Worm (Caenorhabditis elegans) whole organism, young adult: Measurements from ENCODE around the gene ecps-2.

ENCODE experiments used
- B0261.1 ChIP-seq: sonication (generic microtip); optimal IDR thresholded peaks from 2 replicates; lab custom pipeline; 2016; ENCODE audit warnings: mild to moderate bottlenecking, missing genetic modification characterization, moderate library complexity, missing compliant biosample characterization
- D2030.7 ChIP-seq: fragments of 200-800 bp; sonication (Bioruptor generic); IDR thresholded peaks from 2 replicates; pipeline ENCODE4 v1.3.6; 2022; ENCODE audit warnings: missing genetic modification reagents, missing genetic modification characterization, missing compliant biosample characterization
- F10E7.11 ChIP-seq: sonication (generic microtip); optimal IDR thresholded peaks from 2 replicates; lab custom pipeline; 2017; ENCODE audit warnings: mild to moderate bottlenecking, missing genetic modification characterization, moderate library complexity, missing compliant biosample characterization
- F22D6.2 ChIP-seq: sonication (generic microtip); optimal IDR thresholded peaks from 2 replicates; lab custom pipeline; 2016; ENCODE audit warnings: mild to moderate bottlenecking, missing genetic modification characterization, missing compliant biosample characterization
- F23B12.7 ChIP-seq: sonication (generic microtip); optimal IDR thresholded peaks from 2 replicates; lab custom pipeline; 2017; ENCODE audit warnings: missing genetic modification characterization, mild to moderate bottlenecking, missing compliant biosample characterization, antibody characterized with exemption, moderate library complexity; ENCODE audit not compliant: insufficient read depth
- F37B4.10 ChIP-seq: fragments of 200-800 bp; sonication (Bioruptor generic); IDR thresholded peaks from 2 replicates; pipeline ENCODE4 v1.3.6; 2022; ENCODE audit warnings: missing genetic modification characterization, missing compliant biosample characterization
- F52B5.7 ChIP-seq: sonication (generic microtip); optimal IDR thresholded peaks from 2 replicates; lab custom pipeline; 2016; ENCODE audit warnings: mild to moderate bottlenecking, missing genetic modification characterization, missing compliant biosample characterization
- F57A8.1 ChIP-seq: fragments of 200-800 bp; sonication (Bioruptor generic); optimal IDR thresholded peaks from 2 replicates; lab custom pipeline; 2018; ENCODE audit warnings: mild to moderate bottlenecking, missing genetic modification characterization, moderate library complexity, missing compliant biosample characterization
- Y53G8AR.9 ChIP-seq: fragments of 200-800 bp; sonication (Bioruptor generic); conservative IDR thresholded peaks from 2 replicates; pipeline ENCODE4 v1.3.6; 2022; ENCODE audit warnings: missing genetic modification reagents, missing genetic modification characterization, missing compliant biosample characterization
- Y95B8A.8 ChIP-seq: fragments of 200-800 bp; sonication (Bioruptor generic); IDR thresholded peaks from 2 replicates; pipeline ENCODE4 v1.3.6; 2022; ENCODE audit warnings: missing genetic modification reagents, missing genetic modification characterization, missing compliant biosample characterization
- ZK185.1 ChIP-seq: sonication (generic microtip); optimal IDR thresholded peaks from 2 replicates; lab custom pipeline; 2016; ENCODE audit warnings: mild to moderate bottlenecking, missing genetic modification characterization, missing compliant biosample characterization; ENCODE audit not compliant: poor library complexity, severe bottlenecking
- aptf-3 ChIP-seq: fragments of 200-800 bp; sonication (Bioruptor generic); IDR thresholded peaks from 2 replicates; pipeline ENCODE4 v1.3.6; 2022; ENCODE audit warnings: missing genetic modification characterization, missing compliant biosample characterization
- athp-1 ChIP-seq: sonication (generic microtip); optimal IDR thresholded peaks from 2 replicates; lab custom pipeline; 2017; ENCODE audit warnings: mild to moderate bottlenecking, missing genetic modification characterization, missing compliant biosample characterization
- bed-2 ChIP-seq: fragments of 200-800 bp; sonication (Bioruptor generic); IDR thresholded peaks from 2 replicates; pipeline ENCODE4 v1.3.6; 2022; ENCODE audit warnings: missing genetic modification reagents, missing genetic modification characterization, missing compliant biosample characterization
- ceh-100 ChIP-seq: fragments of 200-800 bp; sonication (Bioruptor generic); IDR thresholded peaks from 2 replicates; pipeline ENCODE4 v1.3.6; 2022; ENCODE audit warnings: missing genetic modification reagents, missing genetic modification characterization, missing compliant biosample characterization
- die-1 ChIP-seq: sonication (generic microtip); optimal IDR thresholded peaks from 2 replicates; lab custom pipeline; 2016; ENCODE audit warnings: missing genotype, mild to moderate bottlenecking, missing genetic modification characterization, missing compliant biosample characterization
- dox-1 ChIP-seq: fragments of 200-800 bp; sonication (Bioruptor generic); IDR thresholded peaks from 2 replicates; pipeline ENCODE4 v1.3.6; 2022; ENCODE audit warnings: missing genetic modification reagents, missing genetic modification characterization, missing compliant biosample characterization
- dpff-1 ChIP-seq: sonication (generic microtip); optimal IDR thresholded peaks from 2 replicates; lab custom pipeline; 2017; ENCODE audit warnings: mild to moderate bottlenecking, missing genetic modification characterization, missing compliant biosample characterization
- ekl-4 ChIP-seq: fragments of 200-800 bp; sonication (Bioruptor generic); IDR thresholded peaks from 2 replicates; pipeline ENCODE4 v1.3.6; 2022; ENCODE audit warnings: missing genetic modification reagents, missing genetic modification characterization, missing compliant biosample characterization
- him-1 ChIP-seq: sonication (generic microtip); optimal IDR thresholded peaks from 2 replicates; lab custom pipeline; 2016; ENCODE audit warnings: missing genotype, missing genetic modification reagents, missing genetic modification characterization, missing compliant biosample characterization
- hsf-1 ChIP-seq: fragments of 200-800 bp; sonication (Bioruptor generic); IDR thresholded peaks from 2 replicates; pipeline ENCODE4 v1.3.6; 2022; ENCODE audit warnings: missing genetic modification reagents, missing genetic modification characterization, missing compliant biosample characterization
- mxl-1 ChIP-seq: sonication (generic microtip); optimal IDR thresholded peaks from 2 replicates; lab custom pipeline; 2016; ENCODE audit warnings: missing genetic modification characterization, missing compliant biosample characterization
- nfya-2 ChIP-seq: fragments of 200-800 bp; sonication (Bioruptor generic); IDR thresholded peaks from 2 replicates; pipeline ENCODE4 v1.3.6; 2022; ENCODE audit warnings: missing genetic modification reagents, missing genetic modification characterization, missing compliant biosample characterization
- nhr-179 ChIP-seq: sonication (generic microtip); optimal IDR thresholded peaks from 2 replicates; lab custom pipeline; 2016; ENCODE audit warnings: mild to moderate bottlenecking, missing genetic modification characterization, missing compliant biosample characterization
- nhr-27 ChIP-seq: fragments of 200-800 bp; sonication (Bioruptor generic); optimal IDR thresholded peaks from 2 replicates; lab custom pipeline; 2018; ENCODE audit warnings: mild to moderate bottlenecking, missing genetic modification characterization, moderate library complexity, missing compliant biosample characterization
- nhr-80 ChIP-seq: sonication (generic microtip); optimal IDR thresholded peaks from 2 replicates; lab custom pipeline; 2016; ENCODE audit warnings: missing genetic modification characterization, missing compliant biosample characterization
- pha-4 ChIP-seq: fragments of 150-350 bp; sonication (generic microtip); optimal IDR thresholded peaks from 2 replicates; lab custom pipeline; 2014; ENCODE audit warnings: missing biosample characterization, missing genetic modification reagents, missing genetic modification characterization
- rec-8 ChIP-seq, 2 experiments: sonication (generic microtip); optimal IDR thresholded peaks; 2 replicates each; lab custom pipeline; 2016; ENCODE audit warnings: mild to moderate bottlenecking in 2 of 2, missing genetic modification characterization in 2 of 2, missing genetic modification reagents in 2 of 2, missing genotype in 2 of 2, missing biosample characterization in 1 of 2, missing compliant biosample characterization in 1 of 2, moderate library complexity in 1 of 2
- repo-1 ChIP-seq: sonication (generic microtip); optimal IDR thresholded peaks from 2 replicates; lab custom pipeline; 2017; ENCODE audit warnings: mild to moderate bottlenecking, missing genetic modification characterization, missing compliant biosample characterization
- snpc-3.4 ChIP-seq: sonication (generic microtip); optimal IDR thresholded peaks from 2 replicates; lab custom pipeline; 2017; ENCODE audit warnings: missing genetic modification characterization, mild to moderate bottlenecking, missing compliant biosample characterization, antibody characterized with exemption, moderate library complexity, missing genotype, missing genetic modification reagents
- snpc-4 ChIP-seq, 5 experiments: fragments of 150-350 bp in 1 of 5; sonication (generic microtip) in 4 of 5; optimal IDR thresholded peaks; 2 replicates each; lab custom pipeline; 2014 to 2018; ENCODE audit warnings: missing genetic modification characterization in 5 of 5, missing biosample characterization in 3 of 5, antibody characterized with exemption in 2 of 5, mild to moderate bottlenecking in 2 of 5, missing compliant biosample characterization in 2 of 5, missing genotype in 2 of 5, moderate library complexity in 2 of 5, missing genetic modification reagents in 1 of 5
- tbp1 ChIP-seq: fragments of 200-800 bp; sonication (Bioruptor generic); optimal IDR thresholded peaks from 2 replicates; lab custom pipeline; 2018; ENCODE audit warnings: mild to moderate bottlenecking, missing genetic modification characterization, missing compliant biosample characterization
- tlf-1 ChIP-seq: fragments of 200-800 bp; sonication (Bioruptor generic); optimal IDR thresholded peaks from 2 replicates; lab custom pipeline; 2018; ENCODE audit warnings: mild to moderate bottlenecking, missing genetic modification characterization, missing compliant biosample characterization
- unc-130 ChIP-seq: sonication (generic microtip); optimal IDR thresholded peaks from 2 replicates; lab custom pipeline; 2016; ENCODE audit warnings: missing genetic modification reagents, missing genetic modification characterization, missing compliant biosample characterization
- unc-62 ChIP-seq: fragments of 150-350 bp; optimal IDR thresholded peaks from 2 replicates; lab custom pipeline; 2014; ENCODE audit warnings: missing biosample characterization, missing genetic modification reagents, missing genetic modification characterization
- xnd-1 ChIP-seq: sonication (generic microtip); optimal IDR thresholded peaks from 2 replicates; lab custom pipeline; 2016; ENCODE audit warnings: missing genotype, missing genetic modification reagents, missing genetic modification characterization, missing compliant biosample characterization
- zim-3 ChIP-seq: sonication (generic microtip); optimal IDR thresholded peaks from 2 replicates; lab custom pipeline; 2017; ENCODE audit warnings: mild to moderate bottlenecking, missing genetic modification characterization, moderate library complexity, missing compliant biosample characterization
- ztf-18 ChIP-seq: sonication (generic microtip); optimal IDR thresholded peaks from 2 replicates; lab custom pipeline; 2016; ENCODE audit warnings: missing genotype, mild to moderate bottlenecking, missing genetic modification characterization, missing compliant biosample characterization

Gene ecps-2

ce11 chrIII:10479180-10479579 is 36.3 kb downstream of the ecps-2 start, which contains the start of gene D2045.7:
TSS of gene D2045.7 (plus strand) at chrIII:10479480.
- TF ChIP-seq unc-62 (GFP tag; lab: Kevin White, UChicago), result no peak
- no peak for TF ChIP-seq F22D6.2 (tag; lab: Kevin White, UChicago)
- TF ChIP-seq dpff-1 (tag; lab: Kevin White, UChicago), result no peak
- no peak for TF ChIP-seq B0261.1 (tag; lab: Kevin White, UChicago)
- no peak for TF ChIP-seq athp-1
- TF ChIP-seq tlf-1 (GFP tag; lab: Kevin White, UChicago), result no peak
- TF ChIP-seq F57A8.1 (GFP tag; lab: Kevin White, UChicago), result no peak
- TF ChIP-seq zim-3 (tag; lab: Kevin White, UChicago), result no peak
- TF ChIP-seq D2030.7 (GFP tag; lab: Robert Waterston, UW), result no peak
- no peak for TF ChIP-seq hsf-1 (GFP tag; lab: Robert Waterston, UW)
- TF ChIP-seq nhr-27 (tag; lab: Kevin White, UChicago), result no peak
- no peak for TF ChIP-seq tbp1 (GFP tag; lab: Kevin White, UChicago)

- TF ChIP-seq rec-8 (tag; optimal IDR thresholded peaks at IDR 0.05; lab: Kevin White, UChicago) (no peak), pha-4 (tag; lab: Kevin White, UChicago) (no peak), Y95B8A.8 (GFP tag; lab: Robert Waterston, UW) (no peak), die-1 (no peak), mxl-1 (tag; lab: Kevin White, UChicago) (no peak), ceh-100 (GFP tag; lab: Robert Waterston, UW) (no peak), dox-1 (GFP tag; lab: Robert Waterston, UW) (no peak), F52B5.7 (tag; lab: Kevin White, UChicago) (no peak), him-1 (no peak), F37B4.10 (GFP tag; lab: Robert Waterston, UW) (no peak), Y53G8AR.9 (no peak), bed-2 (GFP tag; lab: Robert Waterston, UW) (no peak)
These were observed 38.6 kb downstream of the ecps-2 start for ce11 chrIII:10481497-10481896.

- no peak for TF ChIP-seq repo-1 (tag; lab: Kevin White, UChicago)
- TF ChIP-seq F10E7.11 (tag; lab: Kevin White, UChicago), result no peak
- no peak for TF ChIP-seq nhr-80 (tag; lab: Kevin White, UChicago)
- no peak for TF ChIP-seq nfya-2
- TF ChIP-seq ZK185.1, result no peak
- TF ChIP-seq unc-130 (GFP tag; lab: Kevin White, UChicago), result no peak
- TF ChIP-seq ztf-18 (tag; lab: Kevin White, UChicago), result no peak
- no peak for TF ChIP-seq F52B5.7 (tag; lab: Kevin White, UChicago)
These were observed 39.1 kb downstream of the ecps-2 start, which contains the start of gene D2045.8 for ce11 chrIII:10481988-10482387. TSS of gene D2045.8 (plus strand) at chrIII:10482288.

ce11 chrIII:10486455-10486854 is 43.6 kb downstream of the ecps-2 start:
- no peak for TF ChIP-seq F23B12.7 (tag; lab: Kevin White, UChicago)
- TF ChIP-seq F57A8.1 (GFP tag; lab: Kevin White, UChicago), result no peak
- no peak for TF ChIP-seq bed-2 (GFP tag; lab: Robert Waterston, UW)
- TF ChIP-seq nhr-179 (tag; lab: Kevin White, UChicago), result no peak
- no peak for TF ChIP-seq rec-8 (tag; optimal IDR thresholded peaks at IDR 0.05; lab: Kevin White, UChicago)
- TF ChIP-seq snpc-3.4 (tag; lab: Kevin White, UChicago), result no peak
- no peak for TF ChIP-seq aptf-3 (GFP tag; lab: Robert Waterston, UW)
- no peak for TF ChIP-seq xnd-1 (tag; lab: Kevin White, UChicago)
- TF ChIP-seq snpc-4 (GFP tag; optimal IDR thresholded peaks at IDR 0.05; lab: Kevin White, UChicago), result no peak
- TF ChIP-seq snpc-4 (tag; optimal IDR thresholded peaks at IDR 0.05; lab: Kevin White, UChicago), result no peak
- no peak for TF ChIP-seq ekl-4 (GFP tag; lab: Robert Waterston, UW)
- TF ChIP-seq dox-1 (GFP tag; lab: Robert Waterston, UW), result no peak
- TF ChIP-seq hsf-1 (GFP tag; lab: Robert Waterston, UW), result no peak
